Worm (Caenorhabditis elegans) whole organism, L4 larva: ENCODE data around the gene C44B9.2.

Experiments used
- ZK546.5 ChIP-seq, 2 experiments: sonication (generic microtip); optimal IDR thresholded peaks; 2 replicates each; lab custom pipeline; 2017; ENCODE audit warnings: missing biosample characterization in 2 of 2, missing genetic modification characterization in 2 of 2
- dve-1 ChIP-seq: sonication (generic microtip); optimal IDR thresholded peaks from 2 replicates; lab custom pipeline; 2017; ENCODE audit warnings: antibody characterized with exemption, mild to moderate bottlenecking, missing genetic modification characterization, missing compliant biosample characterization; ENCODE audit not compliant: insufficient read depth
- fkh-10 ChIP-seq: fragments of 150-350 bp; optimal IDR thresholded peaks from 2 replicates; lab custom pipeline; 2014; ENCODE audit warnings: missing biosample characterization, missing genetic modification reagents, missing genetic modification characterization
- hmg-1.1 ChIP-seq: fragments of 200-800 bp; sonication (Bioruptor generic); IDR thresholded peaks from 2 replicates; pipeline ENCODE4 v1.3.6; 2022; ENCODE audit warnings: missing genetic modification reagents, missing genetic modification characterization, missing compliant biosample characterization
- lin-39 ChIP-seq: fragments of 150-350 bp; optimal IDR thresholded peaks from 2 replicates; lab custom pipeline; 2014; ENCODE audit warnings: missing biosample characterization, missing genetic modification reagents, missing genetic modification characterization
- unc-62 ChIP-seq, 3 experiments: fragments of 150-350 bp in 1 of 3; sonication (generic microtip); optimal IDR thresholded peaks in 2 of 3; peaks in 1 of 3; 1 replicate in 1 of 3; 2 replicates in 2 of 3; lab custom pipeline; 2014 to 2017; ENCODE audit warnings: missing biosample characterization in 3 of 3, missing genetic modification characterization in 3 of 3, missing genetic modification reagents in 3 of 3, missing genotype in 1 of 3
- ztf-11 ChIP-seq: fragments of 150-350 bp; optimal IDR thresholded peaks from 2 replicates; lab custom pipeline; 2014; ENCODE audit warnings: missing biosample characterization, missing genetic modification characterization

- no peak for TF ChIP-seq hmg-1.1 (GFP tag; lab: Robert Waterston, UW)
- TF ChIP-seq lin-39 (tag; lab: Kevin White, UChicago): no peak
- TF ChIP-seq unc-62 (GFP tag; optimal IDR thresholded peaks at IDR 0.05 in 1 of 2; lab: Kevin White, UChicago): no peak
- no peak for TF ChIP-seq unc-62 (tag; optimal IDR thresholded peaks at IDR 0.05; lab: Kevin White, UChicago)
- TF ChIP-seq ZK546.5 (tag; optimal IDR thresholded peaks at IDR 0.05; lab: Kevin White, UChicago): no peak
- TF ChIP-seq fkh-10: no peak
- TF ChIP-seq dve-1 (tag; lab: Kevin White, UChicago): no peak
- no peak for TF ChIP-seq ztf-11 (tag; lab: Kevin White, UChicago)
These were observed 39.7 kb downstream of the C44B9.2 start for ce11 chrIII:10914971-10915370.
